Worm (Caenorhabditis elegans) whole organism, late embryonic: ENCODE data around the gene H12D21.10.

Experiments used
- ceh-24 ChIP-seq: sonication (generic microtip); optimal IDR thresholded peaks from 2 replicates; lab custom pipeline; 2016; ENCODE audit warnings: mild to moderate bottlenecking, missing genetic modification characterization, missing compliant biosample characterization
- hlh-30 ChIP-seq: sonication (generic microtip); optimal IDR thresholded peaks from 2 replicates; lab custom pipeline; 2017; ENCODE audit warnings: antibody characterized with exemption, missing genetic modification characterization, missing compliant biosample characterization; ENCODE audit not compliant: insufficient read depth
- lin-11 ChIP-seq: fragments of 200-800 bp; sonication (Bioruptor generic); optimal IDR thresholded peaks from 2 replicates; lab custom pipeline; 2018; ENCODE audit warnings: mild to moderate bottlenecking, missing genetic modification characterization, missing compliant biosample characterization
- nhr-11 ChIP-seq: fragments of 150-350 bp; optimal IDR thresholded peaks from 2 replicates; lab custom pipeline; 2014; ENCODE audit warnings: missing biosample characterization, missing genetic modification characterization
- pat-9 ChIP-seq: fragments of 200-800 bp; sonication (Bioruptor generic); optimal IDR thresholded peaks from 2 replicates; lab custom pipeline; 2018; ENCODE audit warnings: mild to moderate bottlenecking, missing genetic modification characterization, moderate library complexity, missing compliant biosample characterization
- pha-4 ChIP-seq: fragments of 150-350 bp; optimal IDR thresholded peaks from 2 replicates; lab custom pipeline; 2018; ENCODE audit warnings: missing biosample characterization, missing genetic modification reagents, missing genetic modification characterization
- tbx-2 ChIP-seq: sonication (generic microtip); optimal IDR thresholded peaks from 2 replicates; lab custom pipeline; 2016; ENCODE audit warnings: missing genetic modification characterization, missing compliant biosample characterization
- ttx-3 ChIP-seq: sonication (generic microtip); optimal IDR thresholded peaks from 2 replicates; lab custom pipeline; 2016; ENCODE audit warnings: missing genetic modification reagents, missing genetic modification characterization, missing compliant biosample characterization
- unc-86 ChIP-seq: sonication (generic microtip); optimal IDR thresholded peaks from 2 replicates; lab custom pipeline; 2016; ENCODE audit warnings: missing genetic modification characterization, missing compliant biosample characterization

- TF ChIP-seq ceh-24 (no peak), pha-4 (tag; lab: Kevin White, UChicago) (no peak), nhr-11 (tag; lab: Kevin White, UChicago) (no peak), unc-86 (tag; lab: Kevin White, UChicago) (no peak), lin-11 (tag; lab: Kevin White, UChicago) (no peak), pat-9 (no peak), ttx-3 (tag; lab: Kevin White, UChicago) (no peak), tbx-2 (tag; lab: Kevin White, UChicago) (no peak), hlh-30 (tag; lab: Kevin White, UChicago) (no peak)
These were observed 11.2 kb downstream of the H12D21.10 start for ce11 chrV:14910758-14911157.
